Fruit fly (Drosophila melanogaster) whole organism, embryonic: ENCODE data around the gene CG32829.

ENCODE experiments used
- Asciz ChIP-seq: fragments of 200-800 bp; sonication (Bioruptor generic); optimal IDR thresholded peaks from 2 replicates; lab custom pipeline; 2017; ENCODE audit warnings: missing biosample characterization, mild to moderate bottlenecking, missing genetic modification characterization, missing genetic modification reagents
- CG10431 ChIP-seq: fragments of 200-800 bp; sonication (Bioruptor generic); optimal IDR thresholded peaks from 3 replicates; lab custom pipeline; 2018; ENCODE audit warnings: missing biosample characterization, mild to moderate bottlenecking, missing genetic modification characterization
- CG10979 ChIP-seq: fragments of 200-800 bp; sonication (Bioruptor generic); optimal IDR thresholded peaks from 2 replicates; lab custom pipeline; 2018; ENCODE audit warnings: missing biosample characterization, mild to moderate bottlenecking, missing genetic modification characterization, moderate library complexity
- CG12236 ChIP-seq: fragments of 200-800 bp; sonication (Bioruptor generic); optimal IDR thresholded peaks from 2 replicates; lab custom pipeline; 2016; ENCODE audit warnings: missing biosample characterization, missing genetic modification characterization
- CG13296 ChIP-seq: fragments of 200-800 bp; sonication (Bioruptor generic); optimal IDR thresholded peaks from 3 replicates; lab custom pipeline; 2018; ENCODE audit warnings: missing biosample characterization, mild to moderate bottlenecking, missing genetic modification characterization
- CG14710 ChIP-seq: fragments of 200-800 bp; sonication (Bioruptor generic); optimal IDR thresholded peaks from 3 replicates; lab custom pipeline; 2019; ENCODE audit warnings: missing biosample characterization, mild to moderate bottlenecking, missing genetic modification characterization, moderate library complexity
- CG17568 ChIP-seq: fragments of 200-800 bp; sonication (Bioruptor generic); optimal IDR thresholded peaks from 2 replicates; lab custom pipeline; 2018; ENCODE audit warnings: missing biosample characterization, mild to moderate bottlenecking, missing genetic modification characterization, moderate library complexity
- CG17912 ChIP-seq: fragments of 200-800 bp; sonication (Bioruptor generic); optimal IDR thresholded peaks from 2 replicates; lab custom pipeline; 2018; ENCODE audit warnings: missing biosample characterization, mild to moderate bottlenecking, missing genetic modification characterization
- CG1792 ChIP-seq: fragments of 200-800 bp; sonication (Bioruptor generic); optimal IDR thresholded peaks from 2 replicates; lab custom pipeline; 2016; ENCODE audit warnings: missing biosample characterization, missing genetic modification characterization
- CG18011 ChIP-seq: fragments of 200-800 bp; sonication (Bioruptor generic); optimal IDR thresholded peaks from 2 replicates; lab custom pipeline; 2017; ENCODE audit warnings: missing biosample characterization, missing genetic modification characterization, mild to moderate bottlenecking, moderate library complexity, missing genotype
- CG18599 ChIP-seq: fragments of 200-800 bp; sonication (Bioruptor generic); optimal IDR thresholded peaks from 3 replicates; lab custom pipeline; 2017; ENCODE audit warnings: missing biosample characterization, missing genetic modification characterization, mild to moderate bottlenecking, moderate library complexity, missing genetic modification reagents
- CG31224 ChIP-seq: fragments of 200-800 bp; sonication (Bioruptor generic); IDR thresholded peaks from 2 replicates; pipeline ENCODE4 v1.3.6; 2022; ENCODE audit warnings: missing biosample characterization, missing genetic modification characterization
- CG3847 ChIP-seq: fragments of 200-800 bp; sonication (Bioruptor generic); IDR thresholded peaks from 2 replicates; pipeline ENCODE4 v1.3.6; 2022; ENCODE audit warnings: missing biosample characterization, missing genetic modification characterization
- CG43689 ChIP-seq: fragments of 200-800 bp; sonication (Bioruptor generic); IDR thresholded peaks from 2 replicates; pipeline ENCODE4 v1.3.6; 2022; ENCODE audit warnings: missing biosample characterization, missing genetic modification characterization
- CG8924 ChIP-seq: fragments of 200-800 bp; optimal IDR thresholded peaks from 3 replicates; lab custom pipeline; 2019; ENCODE audit warnings: missing biosample characterization, mild to moderate bottlenecking, missing genetic modification characterization, moderate library complexity
- CG9797 ChIP-seq: fragments of 200-800 bp; sonication (Bioruptor generic); optimal IDR thresholded peaks from 3 replicates; lab custom pipeline; 2018; ENCODE audit warnings: missing biosample characterization, mild to moderate bottlenecking, missing genetic modification characterization
- Camta ChIP-seq: fragments of 200-800 bp; sonication (Bioruptor generic); optimal IDR thresholded peaks from 2 replicates; lab custom pipeline; 2016; ENCODE audit warnings: missing biosample characterization, missing genetic modification characterization
- CoRest ChIP-seq: fragments of 200-800 bp; sonication (Bioruptor generic); optimal IDR thresholded peaks from 3 replicates; lab custom pipeline; 2018; ENCODE audit warnings: missing biosample characterization, mild to moderate bottlenecking, missing genetic modification characterization, moderate library complexity
- D ChIP-seq, 2 experiments: fragments of 200-800 bp in 1 of 2; fragments of >200 bp in 1 of 2; sonication (Bioruptor generic) in 1 of 2; optimal IDR thresholded peaks; 2 replicates in 1 of 2; 3 replicates in 1 of 2; lab custom pipeline; 2017; ENCODE audit warnings: mild to moderate bottlenecking in 1 of 2, missing biosample characterization in 1 of 2, missing genetic modification characterization in 1 of 2, missing genetic modification reagents in 1 of 2
- D19A ChIP-seq: fragments of 200-800 bp; optimal IDR thresholded peaks from 3 replicates; lab custom pipeline; 2019; ENCODE audit warnings: missing biosample characterization, mild to moderate bottlenecking, missing genetic modification characterization, moderate library complexity
- Dbx ChIP-seq: fragments of 200-800 bp; sonication (Bioruptor generic); IDR thresholded peaks from 3 replicates; pipeline ENCODE4 v1.3.6; 2022; ENCODE audit warnings: missing biosample characterization, missing genetic modification characterization
- Deaf1 ChIP-seq: fragments of 200-800 bp; optimal IDR thresholded peaks from 3 replicates; lab custom pipeline; 2019; ENCODE audit warnings: missing biosample characterization, mild to moderate bottlenecking, missing genetic modification characterization, moderate library complexity
- Drgx ChIP-seq: fragments of 200-800 bp; sonication (Bioruptor generic); IDR thresholded peaks from 2 replicates; pipeline ENCODE4 v1.3.6; 2022; ENCODE audit warnings: missing biosample characterization, missing genetic modification characterization
- Fer3 ChIP-seq: fragments of 200-800 bp; sonication (Bioruptor generic); optimal IDR thresholded peaks from 2 replicates; lab custom pipeline; 2018; ENCODE audit warnings: missing biosample characterization, mild to moderate bottlenecking, missing genetic modification characterization, moderate library complexity
- Hmr ChIP-seq: fragments of 200-800 bp; sonication (Bioruptor generic); optimal IDR thresholded peaks from 3 replicates; lab custom pipeline; 2017; ENCODE audit warnings: mild to moderate bottlenecking, missing biosample characterization, missing genetic modification reagents, missing genetic modification characterization
- Lhr ChIP-seq: fragments of 200-800 bp; sonication (Bioruptor generic); optimal IDR thresholded peaks from 3 replicates; lab custom pipeline; 2017; ENCODE audit warnings: mild to moderate bottlenecking, missing biosample characterization, missing genetic modification reagents, missing genetic modification characterization
- Nf-YC ChIP-seq: fragments of 200-800 bp; optimal IDR thresholded peaks from 3 replicates; lab custom pipeline; 2019; ENCODE audit warnings: missing biosample characterization, mild to moderate bottlenecking, missing genetic modification characterization, moderate library complexity
- NfI ChIP-seq: fragments of 200-800 bp; sonication (Bioruptor generic); optimal IDR thresholded peaks from 3 replicates; lab custom pipeline; 2018; ENCODE audit warnings: missing biosample characterization, mild to moderate bottlenecking, missing genetic modification characterization, moderate library complexity
- Sox102F ChIP-seq: fragments of 200-800 bp; sonication (Bioruptor generic); optimal IDR thresholded peaks from 2 replicates; lab custom pipeline; 2018; ENCODE audit warnings: missing biosample characterization, mild to moderate bottlenecking, missing genetic modification characterization, moderate library complexity
- Spps ChIP-seq: fragments of 200-800 bp; sonication (Bioruptor generic); optimal IDR thresholded peaks from 2 replicates; lab custom pipeline; 2018; ENCODE audit warnings: missing biosample characterization, mild to moderate bottlenecking, missing genetic modification characterization
- Xrp1 ChIP-seq: fragments of 200-800 bp; sonication (Bioruptor generic); IDR thresholded peaks from 2 replicates; pipeline ENCODE4 v1.3.6; 2022; ENCODE audit warnings: missing biosample characterization, missing genetic modification characterization
- ash1 ChIP-seq: fragments of 200-800 bp; sonication (Bioruptor generic); optimal IDR thresholded peaks from 2 replicates; lab custom pipeline; 2018; ENCODE audit warnings: missing biosample characterization, mild to moderate bottlenecking, missing genetic modification characterization
- bbx ChIP-seq: fragments of 200-800 bp; sonication (Bioruptor generic); IDR thresholded peaks from 2 replicates; pipeline ENCODE4 v1.3.6; 2022; ENCODE audit warnings: missing biosample characterization, missing genetic modification characterization; ENCODE audit not compliant: partially characterized antibody
- cad ChIP-seq: fragments of >200 bp; optimal IDR thresholded peaks from 2 replicates; lab custom pipeline; 2017; ENCODE audit warnings: missing biosample characterization, missing genetic modification characterization
- cas ChIP-seq: fragments of 200-800 bp; sonication (Bioruptor generic); IDR thresholded peaks from 2 replicates; pipeline ENCODE4 v1.3.6; 2022; ENCODE audit warnings: missing biosample characterization, missing genetic modification characterization
- ewg ChIP-seq: fragments of 200-800 bp; sonication (Bioruptor generic); optimal IDR thresholded peaks from 3 replicates; lab custom pipeline; 2017; ENCODE audit warnings: mild to moderate bottlenecking, missing biosample characterization, missing genetic modification reagents, missing genetic modification characterization
- fd102C ChIP-seq: fragments of 200-800 bp; sonication (Bioruptor generic); optimal IDR thresholded peaks from 2 replicates; lab custom pipeline; 2018; ENCODE audit warnings: missing biosample characterization, mild to moderate bottlenecking, missing genetic modification characterization, moderate library complexity
- fd64A ChIP-seq: fragments of 200-800 bp; sonication (Bioruptor generic); optimal IDR thresholded peaks from 3 replicates; lab custom pipeline; 2018; ENCODE audit warnings: missing biosample characterization, mild to moderate bottlenecking, missing genetic modification characterization
- fd96Cb ChIP-seq: fragments of 200-800 bp; sonication (Bioruptor generic); optimal IDR thresholded peaks from 2 replicates; lab custom pipeline; 2018; ENCODE audit warnings: missing biosample characterization, mild to moderate bottlenecking, missing genetic modification characterization, moderate library complexity
- grn ChIP-seq: fragments of 200-800 bp; sonication (Bioruptor generic); optimal IDR thresholded peaks from 3 replicates; lab custom pipeline; 2017; ENCODE audit warnings: missing biosample characterization, missing genetic modification characterization
- gt ChIP-seq: fragments of 200-800 bp; sonication (Bioruptor generic); IDR thresholded peaks from 2 replicates; pipeline ENCODE4 v1.3.6; 2022; ENCODE audit warnings: missing biosample characterization, missing genetic modification characterization
- h ChIP-seq: fragments of >200 bp; optimal IDR thresholded peaks from 2 replicates; lab custom pipeline; 2017
- nerfin-1 ChIP-seq: fragments of 200-800 bp; sonication (Bioruptor generic); optimal IDR thresholded peaks from 3 replicates; lab custom pipeline; 2019; ENCODE audit warnings: missing biosample characterization, mild to moderate bottlenecking, missing genetic modification characterization, moderate library complexity
- phol ChIP-seq: fragments of 200-800 bp; sonication (Bioruptor generic); optimal IDR thresholded peaks from 3 replicates; lab custom pipeline; 2018; ENCODE audit warnings: missing biosample characterization, mild to moderate bottlenecking, missing genetic modification characterization, moderate library complexity
- shn ChIP-seq: fragments of 200-800 bp; sonication (Bioruptor generic); optimal IDR thresholded peaks from 3 replicates; lab custom pipeline; 2016; ENCODE audit warnings: missing biosample characterization, missing genetic modification characterization
- sima ChIP-seq: fragments of 200-800 bp; sonication (Bioruptor generic); optimal IDR thresholded peaks from 2 replicates; lab custom pipeline; 2016; ENCODE audit warnings: missing biosample characterization, missing genetic modification characterization
- tna ChIP-seq: fragments of 200-800 bp; sonication (Bioruptor generic); IDR thresholded peaks from 2 replicates; pipeline ENCODE4 v1.3.6; 2022; ENCODE audit warnings: missing biosample characterization, missing genetic modification characterization; ENCODE audit not compliant: partially characterized antibody
- vvl ChIP-seq: fragments of 200-800 bp; sonication (Bioruptor generic); IDR thresholded peaks from 2 replicates; pipeline ENCODE4 v1.3.6; 2022; ENCODE audit warnings: missing biosample characterization, missing genetic modification characterization
- zen ChIP-seq: fragments of 200-800 bp; sonication (Bioruptor generic); optimal IDR thresholded peaks from 3 replicates; lab custom pipeline; 2018; ENCODE audit warnings: missing biosample characterization, mild to moderate bottlenecking, missing genetic modification characterization, moderate library complexity
- zfh2 ChIP-seq: fragments of 200-800 bp; sonication (Bioruptor generic); optimal IDR thresholded peaks from 2 replicates; lab custom pipeline; 2016; ENCODE audit warnings: missing biosample characterization, missing genetic modification characterization

The CG32829 gene

dm6 chr2L:6956725-6957124 lies 40.5 kb upstream of the CG32829 start, which contains the start of the genes CG13775 and CG3430 (continued):
- TF ChIP-seq CG3847 (GFP tag; lab: Robert Waterston, UW), result peak; percentile 24; the same call in 1 of the 2 replicates
- no peak for TF ChIP-seq CG10431 (GFP tag; lab: Kevin White, UChicago)
- TF ChIP-seq fd96Cb (tag; lab: Kevin White, UChicago), result no peak
- TF ChIP-seq ewg (GFP tag; lab: Kevin White, UChicago), result no peak
- TF ChIP-seq CoRest, result peak; percentile 27
- TF ChIP-seq zfh2, result peak; percentile 36
- TF ChIP-seq tna (GFP tag; lab: Robert Waterston, UW), result 0 out of 2 replicates have a peak, but pooled peaks have one; percentile 30
- peak; percentile 65; the same call in 1 of the 3 replicates for TF ChIP-seq Dbx (GFP tag; lab: Robert Waterston, UW)
- peak; percentile 43 for TF ChIP-seq CG14710 (tag; lab: Kevin White, UChicago)
- TF ChIP-seq Camta (GFP tag; lab: Kevin White, UChicago), result peak; percentile 25
- peak; percentile 28; the same call in 1 of the 2 replicates for TF ChIP-seq vvl (GFP tag; lab: Robert Waterston, UW)
- no peak for TF ChIP-seq h
- no peak for TF ChIP-seq gt (GFP tag; lab: Robert Waterston, UW)
- TF ChIP-seq CG17568 (GFP tag; lab: Kevin White, UChicago), result no peak
- no peak for TF ChIP-seq CG8924 (tag; lab: Kevin White, UChicago)
- no peak for TF ChIP-seq CG31224 (GFP tag; lab: Robert Waterston, UW)
- TF ChIP-seq CG18599 (GFP tag; lab: Kevin White, UChicago), result no peak
- TF ChIP-seq CG17912 (GFP tag; lab: Kevin White, UChicago), result peak; percentile 17
- TF ChIP-seq ash1 (GFP tag; lab: Kevin White, UChicago), result no peak
- no peak for TF ChIP-seq fd64A (GFP tag; lab: Kevin White, UChicago)
- no peak for TF ChIP-seq Deaf1
- TF ChIP-seq cad (GFP tag; lab: Kevin White, UChicago), result no peak
- peak; percentile 33 for TF ChIP-seq shn (GFP tag; lab: Kevin White, UChicago)
- TF ChIP-seq cas (GFP tag; lab: Robert Waterston, UW), result 0 out of 2 replicates have a peak, but pooled peaks have one; percentile 32
- no peak for TF ChIP-seq zen (tag; lab: Kevin White, UChicago)
- no peak for TF ChIP-seq D19A (tag; lab: Kevin White, UChicago)
- no peak for TF ChIP-seq sima (GFP tag; lab: Kevin White, UChicago)
- TF ChIP-seq Nf-YC (tag; lab: Kevin White, UChicago), result no peak
- TF ChIP-seq Hmr (GFP tag; lab: Kevin White, UChicago), result no peak
- TF ChIP-seq CG43689 (GFP tag; lab: Robert Waterston, UW), result no peak
- no peak for TF ChIP-seq CG18011
- peak; percentile 55 for TF ChIP-seq NfI
- peak; percentile 53 for TF ChIP-seq phol (tag; lab: Kevin White, UChicago)
- TF ChIP-seq D (optimal IDR thresholded peaks at IDR 0.05; lab: Kevin White, UChicago), result no peak
- TF ChIP-seq D (GFP tag; optimal IDR thresholded peaks at IDR 0.05; lab: Kevin White, UChicago), result no peak
- TF ChIP-seq CG13296 (GFP tag; lab: Kevin White, UChicago), result no peak
- TF ChIP-seq bbx, result peak; percentile 54; the same call in 1 of the 2 replicates
- no peak for TF ChIP-seq CG1792 (GFP tag; lab: Kevin White, UChicago)
- no peak for TF ChIP-seq Fer3
- no peak for TF ChIP-seq CG12236 (GFP tag; lab: Kevin White, UChicago)
- no peak for TF ChIP-seq Sox102F (GFP tag; lab: Kevin White, UChicago)
- TF ChIP-seq grn (GFP tag; lab: Kevin White, UChicago), result no peak
- no peak for TF ChIP-seq Drgx
- no peak for TF ChIP-seq Asciz (GFP tag; lab: Kevin White, UChicago)
- no peak for TF ChIP-seq Xrp1 (GFP tag; lab: Robert Waterston, UW)
- TF ChIP-seq Spps (tag; lab: Kevin White, UChicago), result no peak
- peak; percentile 13 for TF ChIP-seq CG9797 (GFP tag; lab: Kevin White, UChicago)
- TF ChIP-seq nerfin-1, result peak; percentile 12
- no peak for TF ChIP-seq CG10979 (tag; lab: Kevin White, UChicago)
- no peak for TF ChIP-seq Lhr (GFP tag; lab: Kevin White, UChicago)
- TF ChIP-seq fd102C (GFP tag; lab: Kevin White, UChicago), result no peak
